Fruit fly (Drosophila melanogaster) whole organism, embryonic: ENCODE measurements around the gene CG4702.

Experiments
- Aef1 ChIP-seq: fragments of 200-800 bp; sonication (Bioruptor generic); IDR thresholded peaks from 3 replicates; pipeline ENCODE4 v1.3.6; 2022; ENCODE audit warnings: missing biosample characterization, missing genetic modification characterization
- Asciz ChIP-seq: fragments of 200-800 bp; sonication (Bioruptor generic); optimal IDR thresholded peaks from 2 replicates; lab custom pipeline; 2017; ENCODE audit warnings: missing biosample characterization, mild to moderate bottlenecking, missing genetic modification characterization, missing genetic modification reagents
- Atf-2 ChIP-seq: fragments of 200-800 bp; sonication (Bioruptor generic); optimal IDR thresholded peaks from 2 replicates; lab custom pipeline; 2016; ENCODE audit warnings: missing biosample characterization, missing genetic modification characterization
- B-H1 ChIP-seq: fragments of 200-800 bp; sonication (Bioruptor generic); IDR thresholded peaks from 3 replicates; pipeline ENCODE4 v1.3.6; 2022; ENCODE audit warnings: missing biosample characterization, missing genetic modification characterization
- Blimp-1 ChIP-seq: fragments of 200-800 bp; sonication (Bioruptor generic); optimal IDR thresholded peaks from 3 replicates; lab custom pipeline; 2018; ENCODE audit warnings: missing biosample characterization, missing genetic modification characterization, mild to moderate bottlenecking, moderate library complexity, missing genetic modification reagents
- BtbVII ChIP-seq: fragments of 200-800 bp; sonication (Bioruptor generic); optimal IDR thresholded peaks from 3 replicates; lab custom pipeline; 2017; ENCODE audit warnings: missing biosample characterization, mild to moderate bottlenecking, missing genetic modification characterization
- CG10209 ChIP-seq: fragments of 200-800 bp; sonication (Bioruptor generic); optimal IDR thresholded peaks from 3 replicates; lab custom pipeline; 2017; ENCODE audit warnings: missing biosample characterization, mild to moderate bottlenecking, missing genetic modification characterization, missing genetic modification reagents
- CG1024 ChIP-seq: fragments of 200-800 bp; sonication (Bioruptor generic); IDR thresholded peaks from 2 replicates; pipeline ENCODE4 v1.3.6; 2022; ENCODE audit warnings: missing biosample characterization, missing genetic modification characterization
- CG10321 ChIP-seq: fragments of 200-800 bp; sonication (Bioruptor generic); IDR thresholded peaks from 2 replicates; pipeline ENCODE4 v1.3.6; 2022; ENCODE audit warnings: missing biosample characterization, missing genetic modification characterization
- CG13775 ChIP-seq: fragments of 200-800 bp; sonication (Bioruptor generic); optimal IDR thresholded peaks from 3 replicates; lab custom pipeline; 2017; ENCODE audit warnings: missing biosample characterization, mild to moderate bottlenecking, missing genetic modification characterization
- CG14965 ChIP-seq: fragments of 200-800 bp; sonication (Bioruptor generic); optimal IDR thresholded peaks from 2 replicates; lab custom pipeline; 2016; ENCODE audit warnings: missing biosample characterization, missing genetic modification characterization, borderline replicate concordance
- CG1832 ChIP-seq: fragments of 200-800 bp; sonication (Bioruptor generic); optimal IDR thresholded peaks from 2 replicates; lab custom pipeline; 2017; ENCODE audit warnings: missing biosample characterization, mild to moderate bottlenecking, missing genetic modification characterization, inconsistent platforms
- CG30020 ChIP-seq: fragments of 200-800 bp; optimal IDR thresholded peaks from 2 replicates; lab custom pipeline; 2019; ENCODE audit warnings: missing biosample characterization, mild to moderate bottlenecking, missing genetic modification characterization, moderate library complexity
- CG33557 ChIP-seq: fragments of 200-800 bp; sonication (Bioruptor generic); optimal IDR thresholded peaks from 2 replicates; lab custom pipeline; 2019; ENCODE audit warnings: missing biosample characterization, mild to moderate bottlenecking, missing genetic modification characterization, moderate library complexity
- CG4282 ChIP-seq: fragments of 200-800 bp; sonication (Bioruptor generic); optimal IDR thresholded peaks from 2 replicates; lab custom pipeline; 2016; ENCODE audit warnings: missing biosample characterization, missing genetic modification characterization
- CG8924 ChIP-seq: fragments of 200-800 bp; optimal IDR thresholded peaks from 3 replicates; lab custom pipeline; 2019; ENCODE audit warnings: missing biosample characterization, mild to moderate bottlenecking, missing genetic modification characterization, moderate library complexity
- Dref ChIP-seq: fragments of 200-800 bp; sonication (Bioruptor generic); IDR thresholded peaks from 2 replicates; pipeline ENCODE4 v1.3.6; 2022; ENCODE audit warnings: missing biosample characterization, missing genetic modification characterization
- Drgx ChIP-seq: fragments of 200-800 bp; sonication (Bioruptor generic); IDR thresholded peaks from 2 replicates; pipeline ENCODE4 v1.3.6; 2022; ENCODE audit warnings: missing biosample characterization, missing genetic modification characterization
- H2.0 ChIP-seq: fragments of 200-800 bp; sonication (Bioruptor generic); IDR thresholded peaks from 2 replicates; pipeline ENCODE4 v1.3.6; 2022; ENCODE audit warnings: missing biosample characterization, missing genetic modification characterization
- HLH4C ChIP-seq: fragments of 200-800 bp; sonication (Bioruptor generic); IDR thresholded peaks from 3 replicates; pipeline ENCODE4 v1.3.6; 2022; ENCODE audit warnings: missing biosample characterization, missing genetic modification characterization; ENCODE audit not compliant: partially characterized antibody
- HLHmδ ChIP-seq: fragments of 200-800 bp; sonication (Bioruptor generic); optimal IDR thresholded peaks from 2 replicates; lab custom pipeline; 2018; ENCODE audit warnings: missing biosample characterization, mild to moderate bottlenecking, missing genetic modification characterization, moderate library complexity
- Jarid2 ChIP-seq: fragments of 200-800 bp; sonication (Bioruptor generic); optimal IDR thresholded peaks from 3 replicates; lab custom pipeline; 2017; ENCODE audit warnings: mild to moderate bottlenecking, missing biosample characterization, missing genetic modification reagents, missing genetic modification characterization
- MTF-1 ChIP-seq: fragments of 200-800 bp; sonication (Bioruptor generic); optimal IDR thresholded peaks from 2 replicates; lab custom pipeline; 2018; ENCODE audit warnings: missing biosample characterization, mild to moderate bottlenecking, missing genetic modification characterization, borderline replicate concordance
- Optix ChIP-seq: fragments of 200-800 bp; sonication (Bioruptor generic); IDR thresholded peaks from 3 replicates; pipeline ENCODE4 v1.3.6; 2022; ENCODE audit warnings: missing biosample characterization, missing genetic modification characterization
- Ssrp ChIP-seq: fragments of 200-800 bp; sonication (Bioruptor generic); optimal IDR thresholded peaks from 2 replicates; lab custom pipeline; 2018; ENCODE audit warnings: missing biosample characterization, mild to moderate bottlenecking, missing genetic modification characterization, moderate library complexity
- bigmax ChIP-seq: fragments of 200-800 bp; sonication (Bioruptor generic); optimal IDR thresholded peaks from 2 replicates; lab custom pipeline; 2018; ENCODE audit warnings: missing biosample characterization, mild to moderate bottlenecking, missing genetic modification characterization
- br ChIP-seq: fragments of >200 bp; optimal IDR thresholded peaks from 2 replicates; lab custom pipeline; 2017
- cas ChIP-seq: fragments of 200-800 bp; sonication (Bioruptor generic); IDR thresholded peaks from 2 replicates; pipeline ENCODE4 v1.3.6; 2022; ENCODE audit warnings: missing biosample characterization, missing genetic modification characterization
- cato ChIP-seq: fragments of 200-800 bp; sonication (Bioruptor generic); optimal IDR thresholded peaks from 2 replicates; lab custom pipeline; 2016; ENCODE audit warnings: missing biosample characterization, missing genetic modification characterization, borderline replicate concordance
- chinmo ChIP-seq: fragments of 200-800 bp; sonication (Bioruptor generic); IDR thresholded peaks from 4 replicates; pipeline ENCODE4 v1.3.6; 2022; ENCODE audit warnings: missing biosample characterization, missing genetic modification characterization; ENCODE audit not compliant: partially characterized antibody
- dimm ChIP-seq: fragments of 200-800 bp; sonication (Bioruptor generic); IDR thresholded peaks from 2 replicates; pipeline ENCODE4 v1.3.6; 2022; ENCODE audit warnings: missing biosample characterization, missing genetic modification characterization
- esg ChIP-seq: fragments of 200-800 bp; sonication (Bioruptor generic); conservative IDR thresholded peaks from 2 replicates; pipeline ENCODE4 v1.3.6; 2022; ENCODE audit warnings: missing biosample characterization, missing genetic modification characterization
- hb ChIP-seq: fragments of 200-800 bp; sonication (Bioruptor generic); IDR thresholded peaks from 3 replicates; pipeline ENCODE4 v1.3.6; 2022; ENCODE audit warnings: missing biosample characterization, missing genetic modification characterization; ENCODE audit not compliant: partially characterized antibody
- ind ChIP-seq: fragments of 200-800 bp; sonication (Bioruptor generic); optimal IDR thresholded peaks from 3 replicates; lab custom pipeline; 2016; ENCODE audit warnings: missing biosample characterization, missing genetic modification characterization
- inv ChIP-seq: fragments of 200-800 bp; sonication (Bioruptor generic); IDR thresholded peaks from 2 replicates; pipeline ENCODE4 v1.3.6; 2022; ENCODE audit warnings: missing biosample characterization, missing genetic modification characterization; ENCODE audit not compliant: partially characterized antibody
- kah ChIP-seq: fragments of 200-800 bp; sonication (Bioruptor generic); optimal IDR thresholded peaks from 2 replicates; lab custom pipeline; 2018; ENCODE audit warnings: missing biosample characterization, mild to moderate bottlenecking, missing genetic modification characterization
- lmd ChIP-seq: fragments of 200-800 bp; sonication (Bioruptor generic); IDR thresholded peaks from 2 replicates; pipeline ENCODE4 v1.3.6; 2022; ENCODE audit warnings: missing biosample characterization, missing genetic modification characterization
- lov ChIP-seq, 2 experiments: fragments of 200-800 bp in 1 of 2; fragments of >200 bp in 1 of 2; sonication (Bioruptor generic) in 1 of 2; IDR thresholded peaks in 1 of 2; optimal IDR thresholded peaks in 1 of 2; 2 replicates in 1 of 2; 3 replicates in 1 of 2; pipeline versions ENCODE4 v1.3.6 to Lab custom; 2017 to 2022; ENCODE audit warnings: missing biosample characterization in 1 of 2, missing genetic modification characterization in 1 of 2
- mld ChIP-seq: fragments of 200-800 bp; sonication (Bioruptor generic); IDR thresholded peaks from 3 replicates; pipeline ENCODE4 v1.3.6; 2022; ENCODE audit warnings: missing biosample characterization, missing genetic modification characterization; ENCODE audit not compliant: partially characterized antibody
- pan ChIP-seq, 4 experiments: fragments of >200 bp in 3 of 4; fragments of 200-800 bp in 1 of 4; sonication (Bioruptor generic) in 1 of 4; optimal IDR thresholded peaks in 3 of 4; IDR thresholded peaks in 1 of 4; 2 replicates each; pipeline versions ENCODE4 v1.3.6 to Lab custom; 2017 to 2022; ENCODE audit warnings: missing biosample characterization in 2 of 4, missing genetic modification characterization in 2 of 4, mixed read lengths in 1 of 4
- salm ChIP-seq: fragments of 200-800 bp; sonication (Bioruptor generic); optimal IDR thresholded peaks from 2 replicates; lab custom pipeline; 2018; ENCODE audit warnings: missing biosample characterization, mild to moderate bottlenecking, missing genetic modification characterization
- sens-2 ChIP-seq: fragments of 200-800 bp; sonication (Bioruptor generic); IDR thresholded peaks from 2 replicates; pipeline ENCODE4 v1.3.6; 2022; ENCODE audit warnings: missing biosample characterization, missing genetic modification characterization
- sim ChIP-seq: fragments of 200-800 bp; sonication (Bioruptor generic); IDR thresholded peaks from 2 replicates; pipeline ENCODE4 v1.3.6; 2022; ENCODE audit warnings: missing biosample characterization, missing genetic modification characterization
- tio ChIP-seq: fragments of 200-800 bp; sonication (Bioruptor generic); optimal IDR thresholded peaks from 2 replicates; lab custom pipeline; 2017; ENCODE audit warnings: missing biosample characterization, missing genetic modification characterization, inconsistent platforms
- tup ChIP-seq: fragments of 200-800 bp; sonication (Bioruptor generic); optimal IDR thresholded peaks from 2 replicates; lab custom pipeline; 2016; ENCODE audit warnings: missing biosample characterization, mild to moderate bottlenecking, missing genetic modification characterization, moderate library complexity
- vfl ChIP-seq: fragments of 200-800 bp; sonication (Bioruptor generic); optimal IDR thresholded peaks from 2 replicates; lab custom pipeline; 2016; ENCODE audit warnings: missing biosample characterization, missing genetic modification characterization
- zen ChIP-seq: fragments of 200-800 bp; sonication (Bioruptor generic); optimal IDR thresholded peaks from 3 replicates; lab custom pipeline; 2018; ENCODE audit warnings: missing biosample characterization, mild to moderate bottlenecking, missing genetic modification characterization, moderate library complexity
- zf30C ChIP-seq: fragments of 200-800 bp; sonication (Bioruptor generic); optimal IDR thresholded peaks from 3 replicates; lab custom pipeline; 2018; ENCODE audit warnings: missing biosample characterization, mild to moderate bottlenecking, missing genetic modification characterization

The CG4702 gene

dm6 chr3R:12121161-12121560 is 6.8 kb downstream of the CG4702 start (continued):
- TF ChIP-seq hb (peak; percentile 66; the same call in 2 of the 3 replicates), tup (GFP tag; lab: Kevin White, UChicago) (peak; percentile 52), CG33557 (GFP tag; lab: Kevin White, UChicago) (peak; percentile 63), H2.0 (GFP tag; lab: Robert Waterston, UW) (peak; percentile 94), Atf-2 (GFP tag; lab: Kevin White, UChicago) (peak; percentile 89), MTF-1 (GFP tag; lab: Kevin White, UChicago) (peak; percentile 80), CG30020 (no peak), salm (peak; percentile 48), br (no peak), dimm (GFP tag; lab: Robert Waterston, UW) (peak; percentile 90), Drgx (peak; percentile 66), esg (GFP tag; lab: Robert Waterston, UW) (peak; percentile 67), zf30C (GFP tag; lab: Kevin White, UChicago) (no peak), lmd (peak; percentile 90), kah (GFP tag; lab: Kevin White, UChicago) (peak; percentile 39), bigmax (GFP tag; lab: Kevin White, UChicago) (peak; percentile 62), sim (GFP tag; lab: Robert Waterston, UW) (peak; percentile 66), CG4282 (peak; percentile 77), chinmo (GFP tag; lab: Robert Waterston, UW) (0 out of 4 replicates have a peak, but pooled peaks have one; percentile 21), CG14965 (peak; percentile 79), HLH4C (GFP tag; lab: Robert Waterston, UW) (peak; percentile 54; the same call in 2 of the 3 replicates), Asciz (peak; percentile 73), CG1832 (GFP tag; lab: Kevin White, UChicago) (no peak), mld (no peak), CG13775 (GFP tag; lab: Kevin White, UChicago) (peak; percentile 90), CG10321 (GFP tag; lab: Robert Waterston, UW) (peak; percentile 79), CG10209 (GFP tag; lab: Kevin White, UChicago) (peak; percentile 88), ind (peak; percentile 91), lov (optimal IDR thresholded peaks at IDR 0.05; lab: Kevin White, UChicago) (no peak), lov (GFP tag; IDR thresholded peaks at IDR 0.05; lab: Robert Waterston, UW) (peak; percentile 96), vfl (GFP tag; lab: Kevin White, UChicago) (peak; percentile 74), CG8924 (tag; lab: Kevin White, UChicago) (peak; percentile 28), Ssrp (tag; lab: Kevin White, UChicago) (peak; percentile 80), zen (tag; lab: Kevin White, UChicago) (peak; percentile 93), Optix (peak; percentile 94), Aef1 (peak; percentile 96), tio (GFP tag; lab: Kevin White, UChicago) (peak; percentile 87), CG1024 (peak; percentile 92), HLHmδ (peak; percentile 86), BtbVII (peak; percentile 27), sens-2 (GFP tag; lab: Robert Waterston, UW) (peak; percentile 87), cas (GFP tag; lab: Robert Waterston, UW) (peak; percentile 81), inv (GFP tag; lab: Robert Waterston, UW) (peak; percentile 33; the same call in 1 of the 2 replicates), cato (GFP tag; lab: Kevin White, UChicago) (peak; percentile 91), B-H1 (GFP tag; lab: Robert Waterston, UW) (peak; percentile 87), Dref (GFP tag; lab: Robert Waterston, UW) (peak; percentile 46), Jarid2 (GFP tag; lab: Kevin White, UChicago) (peak; percentile 75), pan (optimal IDR thresholded peaks at IDR 0.05; lab: Kevin White, UChicago) (no peak), pan (GFP tag; optimal IDR thresholded peaks at IDR 0.05 in 1 of 2, IDR thresholded peaks at IDR 0.05 in 1 of 2) (peak in 1 of 2 experiments; percentile 93), Blimp-1 (GFP tag; lab: Kevin White, UChicago) (peak; percentile 70)
